Worm (Caenorhabditis elegans) whole organism, L2 larva: ENCODE data around the gene W08E12.5.
"Not testable (repeated sequence)": the region's sequence is repeated elsewhere in the genome, so short reads cannot be mapped to it uniquely, and the experiment has no call there.

Source experiments
- R02D3.7 ChIP-seq: fragments of 150-350 bp; optimal IDR thresholded peaks from 2 replicates; lab custom pipeline; 2014; ENCODE audit warnings: missing biosample characterization, missing genetic modification characterization
- egl-27 ChIP-seq: sonication (generic microtip); optimal IDR thresholded peaks from 3 replicates; lab custom pipeline; 2017; ENCODE audit warnings: missing biosample characterization, missing genetic modification reagents, missing genetic modification characterization
- elt-1 ChIP-seq: fragments of 150-350 bp; optimal IDR thresholded peaks from 2 replicates; lab custom pipeline; 2014; ENCODE audit warnings: missing biosample characterization, missing genetic modification characterization
- gmeb-1 ChIP-seq: fragments of 150-350 bp; optimal IDR thresholded peaks from 2 replicates; lab custom pipeline; 2014; ENCODE audit warnings: missing biosample characterization, missing genetic modification characterization
- lin-13 ChIP-seq: fragments of 150-350 bp; optimal IDR thresholded peaks from 2 replicates; lab custom pipeline; 2014; ENCODE audit warnings: missing biosample characterization, missing genetic modification reagents, missing genetic modification characterization
- lin-39 ChIP-seq: fragments of 150-350 bp; optimal IDR thresholded peaks from 2 replicates; lab custom pipeline; 2014; ENCODE audit warnings: missing biosample characterization, missing genetic modification reagents, missing genetic modification characterization
- mbf-1 ChIP-seq: sonication (generic microtip); optimal IDR thresholded peaks from 2 replicates; lab custom pipeline; 2017; ENCODE audit warnings: missing biosample characterization, missing genetic modification characterization
- nhr-12 ChIP-seq: fragments of 150-350 bp; optimal IDR thresholded peaks from 2 replicates; lab custom pipeline; 2014; ENCODE audit warnings: missing biosample characterization, missing genetic modification characterization
- snpc-4 ChIP-seq: fragments of 150-350 bp; optimal IDR thresholded peaks from 2 replicates; lab custom pipeline; 2014; ENCODE audit warnings: missing biosample characterization, missing genetic modification characterization

DNA sequence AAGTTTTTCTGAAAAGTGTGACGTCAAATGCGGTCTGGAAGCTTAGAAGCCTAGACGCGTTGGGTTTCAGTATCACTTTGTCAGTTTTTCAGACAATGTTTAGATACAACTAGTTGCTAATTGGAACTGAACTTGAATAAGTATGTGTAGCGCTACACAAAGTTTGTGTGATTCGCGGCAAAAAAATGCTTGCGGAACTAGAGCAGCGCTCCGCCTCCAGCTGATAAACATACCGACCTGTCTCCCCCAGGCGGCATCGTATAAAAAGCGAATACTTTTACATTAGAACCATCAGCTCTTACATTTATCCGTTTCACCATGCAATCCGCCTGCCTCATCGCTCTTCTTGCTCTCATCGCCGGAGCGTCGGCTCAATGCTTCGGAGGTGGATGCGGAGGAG is 3.1 kb downstream of the W08E12.5 start, which contains the start of gene idpp-12:
- TF ChIP-seq lin-39 (tag; lab: Kevin White, UChicago); nhr-12 (tag; lab: Kevin White, UChicago); lin-13 (GFP tag; lab: Kevin White, UChicago); egl-27; elt-1 (tag; lab: Kevin White, UChicago); gmeb-1 (tag; lab: Kevin White, UChicago); R02D3.7; snpc-4 (tag; lab: Kevin White, UChicago); mbf-1 (tag; lab: Kevin White, UChicago): not testable (repeated sequence)
